Worm (Caenorhabditis elegans) whole organism, L1 larva: ENCODE results near the gene T11F8.1.
A peak's percentile ranks its signal among the peaks of the same experiment; 100 is the strongest.

Experiments used
- C04F5.9 ChIP-seq: sonication (generic microtip); optimal IDR thresholded peaks from 2 replicates; lab custom pipeline; 2016; ENCODE audit warnings: missing genetic modification characterization, missing compliant biosample characterization
- Y116A8C.19 ChIP-seq: sonication (generic microtip); optimal IDR thresholded peaks from 2 replicates; lab custom pipeline; 2016; ENCODE audit warnings: missing compliant biosample characterization, missing genetic modification characterization, borderline replicate concordance
- aha-1 ChIP-seq: fragments of 150-350 bp; optimal IDR thresholded peaks from 2 replicates; lab custom pipeline; 2014; ENCODE audit warnings: missing biosample characterization, missing genetic modification characterization
- alr-1 ChIP-seq: fragments of 200-800 bp; sonication (Bioruptor generic); optimal IDR thresholded peaks from 2 replicates; lab custom pipeline; 2018; ENCODE audit warnings: borderline replicate concordance, mild to moderate bottlenecking, missing genetic modification characterization, missing compliant biosample characterization
- aly-2 ChIP-seq: fragments of 150-350 bp; optimal IDR thresholded peaks from 2 replicates; lab custom pipeline; 2014; ENCODE audit warnings: missing biosample characterization, missing genetic modification characterization
- ceh-82 ChIP-seq, 3 experiments: fragments of 150-350 bp in 1 of 3; sonication (generic microtip) in 2 of 3; optimal IDR thresholded peaks; 2 replicates each; lab custom pipeline; 2014 to 2017; ENCODE audit warnings: missing biosample characterization in 3 of 3, missing genetic modification characterization in 3 of 3
- ceh-88 ChIP-seq: fragments of 200-800 bp; sonication (Bioruptor generic); IDR thresholded peaks from 2 replicates; pipeline ENCODE4 v1.3.6; 2022; ENCODE audit warnings: missing genetic modification characterization, missing compliant biosample characterization
- ceh-90 ChIP-seq: sonication (generic microtip); optimal IDR thresholded peaks from 2 replicates; lab custom pipeline; 2016; ENCODE audit warnings: missing genetic modification characterization, missing compliant biosample characterization
- ets-5 ChIP-seq: fragments of 200-800 bp; sonication (Bioruptor generic); IDR thresholded peaks from 2 replicates; pipeline ENCODE4 v1.3.6; 2022; ENCODE audit warnings: missing genetic modification characterization, missing compliant biosample characterization
- fkh-4 ChIP-seq: sonication (generic microtip); optimal IDR thresholded peaks from 2 replicates; lab custom pipeline; 2016; ENCODE audit warnings: missing compliant biosample characterization, missing genetic modification characterization, borderline replicate concordance
- grh-1 ChIP-seq: fragments of 200-800 bp; sonication (Bioruptor generic); IDR thresholded peaks from 2 replicates; pipeline ENCODE4 v1.3.6; 2022; ENCODE audit warnings: missing genetic modification reagents, missing genetic modification characterization, missing compliant biosample characterization
- hlh-17 ChIP-seq: fragments of 200-800 bp; sonication (Bioruptor generic); optimal IDR thresholded peaks from 2 replicates; lab custom pipeline; 2018; ENCODE audit warnings: missing genetic modification characterization, mild to moderate bottlenecking, missing compliant biosample characterization, moderate library complexity, borderline replicate concordance
- hlh-4 ChIP-seq: sonication (generic microtip); optimal IDR thresholded peaks from 2 replicates; lab custom pipeline; 2016; ENCODE audit warnings: mild to moderate bottlenecking, missing genetic modification characterization, missing compliant biosample characterization
- irx-1 ChIP-seq: sonication (generic microtip); optimal IDR thresholded peaks from 2 replicates; lab custom pipeline; 2016; ENCODE audit warnings: missing genetic modification characterization, missing compliant biosample characterization
- lin-14 ChIP-seq: fragments of 200-800 bp; sonication (Bioruptor generic); optimal IDR thresholded peaks from 2 replicates; lab custom pipeline; 2018; ENCODE audit warnings: mild to moderate bottlenecking, missing genetic modification characterization, moderate library complexity, missing compliant biosample characterization
- lin-15B ChIP-seq: fragments of 150-350 bp; sonication (generic microtip); optimal IDR thresholded peaks from 3 replicates; lab custom pipeline; 2014; ENCODE audit warnings: missing biosample characterization, missing genetic modification characterization
- lsy-2 ChIP-seq, 2 experiments: fragments of 150-350 bp; optimal IDR thresholded peaks; 2 replicates each; lab custom pipeline; 2014; ENCODE audit warnings: missing biosample characterization in 2 of 2, missing genetic modification characterization in 2 of 2
- mab-9 ChIP-seq: fragments of 200-800 bp; sonication (Bioruptor generic); IDR thresholded peaks from 2 replicates; pipeline ENCODE4 v1.3.6; 2022; ENCODE audit warnings: missing genetic modification reagents, missing genetic modification characterization, missing compliant biosample characterization
- mep-1 ChIP-seq: fragments of 150-350 bp; optimal IDR thresholded peaks from 2 replicates; lab custom pipeline; 2014; ENCODE audit warnings: missing biosample characterization, missing genetic modification characterization
- nhr-11 ChIP-seq: fragments of 150-350 bp; optimal IDR thresholded peaks from 2 replicates; lab custom pipeline; 2014; ENCODE audit warnings: missing biosample characterization, missing genetic modification characterization
- nhr-19 ChIP-seq: fragments of 200-800 bp; sonication (Bioruptor generic); conservative IDR thresholded peaks from 2 replicates; pipeline ENCODE4 v1.3.6; 2022; ENCODE audit warnings: missing genetic modification characterization, missing compliant biosample characterization
- nhr-237 ChIP-seq: fragments of 150-350 bp; optimal IDR thresholded peaks from 2 replicates; lab custom pipeline; 2014; ENCODE audit warnings: missing biosample characterization, missing genetic modification characterization
- nhr-47 ChIP-seq: sonication (generic microtip); optimal IDR thresholded peaks from 2 replicates; lab custom pipeline; 2016; ENCODE audit warnings: mild to moderate bottlenecking, missing genetic modification characterization, moderate library complexity, missing compliant biosample characterization
- nhr-71 ChIP-seq: sonication (generic microtip); optimal IDR thresholded peaks from 2 replicates; lab custom pipeline; 2016; ENCODE audit warnings: mild to moderate bottlenecking, missing genetic modification characterization, moderate library complexity, missing compliant biosample characterization
- nhr-84 ChIP-seq: sonication (generic microtip); optimal IDR thresholded peaks from 2 replicates; lab custom pipeline; 2017; ENCODE audit warnings: missing biosample characterization, missing genetic modification characterization
- pqm-1 ChIP-seq: sonication (generic microtip); optimal IDR thresholded peaks from 3 replicates; lab custom pipeline; 2017; ENCODE audit warnings: missing biosample characterization, missing genetic modification characterization
- rnt-1 ChIP-seq: sonication (generic microtip); optimal IDR thresholded peaks from 2 replicates; lab custom pipeline; 2016; ENCODE audit warnings: mild to moderate bottlenecking, missing genetic modification characterization, moderate library complexity, missing compliant biosample characterization
- snpc-4 ChIP-seq: fragments of 150-350 bp; optimal IDR thresholded peaks from 2 replicates; lab custom pipeline; 2014; ENCODE audit warnings: missing biosample characterization, missing genetic modification characterization
- sox-4 ChIP-seq: sonication (generic microtip); optimal IDR thresholded peaks from 2 replicates; lab custom pipeline; 2016; ENCODE audit warnings: missing genetic modification characterization, missing compliant biosample characterization
- sptf-1 ChIP-seq: fragments of 150-350 bp; optimal IDR thresholded peaks from 2 replicates; lab custom pipeline; 2014; ENCODE audit warnings: missing biosample characterization, missing genetic modification characterization
- tbx-2 ChIP-seq: sonication (generic microtip); optimal IDR thresholded peaks from 2 replicates; lab custom pipeline; 2016; ENCODE audit warnings: missing genetic modification characterization, missing compliant biosample characterization
- unc-130 ChIP-seq: fragments of 150-350 bp; optimal IDR thresholded peaks from 2 replicates; lab custom pipeline; 2017; ENCODE audit warnings: missing biosample characterization, missing genetic modification characterization, inconsistent platforms
- unc-62 ChIP-seq: fragments of 150-350 bp; optimal IDR thresholded peaks from 2 replicates; lab custom pipeline; 2014; ENCODE audit warnings: missing biosample characterization, missing genetic modification reagents, missing genetic modification characterization
- unc-86 ChIP-seq: sonication (generic microtip); optimal IDR thresholded peaks from 2 replicates; lab custom pipeline; 2016; ENCODE audit warnings: missing genetic modification characterization, missing compliant biosample characterization
- xbp-1 ChIP-seq: sonication (generic microtip); optimal IDR thresholded peaks from 2 replicates; lab custom pipeline; 2016; ENCODE audit warnings: missing genetic modification characterization, missing compliant biosample characterization
- ztf-4 ChIP-seq: fragments of 150-350 bp; optimal IDR thresholded peaks from 2 replicates; lab custom pipeline; 2014; ENCODE audit warnings: missing biosample characterization, missing genetic modification characterization

T11F8.1 gene

DNA sequence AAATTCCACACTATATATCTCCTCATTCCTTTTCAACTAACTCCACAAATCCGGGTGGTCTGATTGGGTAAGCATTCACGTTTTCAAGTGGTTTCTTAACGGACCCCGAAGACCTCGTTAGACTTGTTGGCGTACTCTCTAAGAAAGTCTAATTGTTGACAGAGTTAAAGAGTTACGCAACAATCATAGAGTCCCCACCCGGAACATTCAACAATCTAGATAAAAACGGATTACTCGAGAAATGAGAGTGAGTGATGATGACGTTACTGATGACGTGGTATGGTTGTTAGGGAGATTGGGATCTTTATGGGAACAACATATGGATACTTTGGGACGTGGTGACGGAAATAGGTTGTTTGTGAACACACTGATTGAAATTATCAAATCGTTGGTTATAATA is 23.2 kb downstream of the T11F8.1 start:
- TF ChIP-seq Y116A8C.19 (tag; lab: Kevin White, UChicago) = no peak
- no peak for TF ChIP-seq sptf-1 (tag; lab: Kevin White, UChicago)

- TF ChIP-seq lin-14 (GFP tag; lab: Kevin White, UChicago) (peak; percentile 50), pqm-1 (no peak)
Measured at ce11 chrIV:5506642-5507041, 27.3 kb downstream of the T11F8.1 start.

ce11 chrIV:5507754-5508153 is 28.4 kb downstream of the T11F8.1 start:
- TF ChIP-seq C04F5.9 (tag; lab: Kevin White, UChicago) (no peak), nhr-84 (no peak), hlh-4 (tag; lab: Kevin White, UChicago) (no peak), irx-1 (tag; lab: Kevin White, UChicago) (no peak), lin-14 (GFP tag; lab: Kevin White, UChicago) (peak; percentile 59), nhr-71 (tag; lab: Kevin White, UChicago) (no peak), lsy-2 (tag; optimal IDR thresholded peaks at IDR 0.05; lab: Kevin White, UChicago) (peak in 1 of 2 experiments; percentile 1), aly-2 (no peak), ceh-82 (tag; optimal IDR thresholded peaks at IDR 0.05; lab: Kevin White, UChicago) (no peak), unc-130 (tag; lab: Kevin White, UChicago) (peak; percentile 2), nhr-11 (tag; lab: Kevin White, UChicago) (no peak), rnt-1 (peak; percentile 56), unc-86 (no peak), ztf-4 (no peak)

DNA sequence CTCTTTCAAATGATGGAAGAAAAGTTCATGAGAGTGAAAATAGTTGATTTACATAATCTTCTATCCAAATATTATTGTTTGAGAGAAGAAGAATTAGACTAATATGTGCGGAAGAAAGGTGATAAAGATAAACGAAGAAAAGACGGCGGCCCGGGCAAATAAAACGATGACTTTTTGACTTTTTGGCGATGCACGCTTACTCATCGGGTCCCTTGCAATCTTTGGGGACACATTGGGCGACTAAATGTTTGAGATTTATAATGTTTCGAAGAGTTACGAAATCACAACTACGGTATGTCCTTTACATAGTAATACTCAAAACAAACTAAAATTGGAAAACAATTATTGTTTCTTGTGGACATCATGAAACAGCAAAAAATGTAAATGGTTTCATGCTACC is 35.4 kb downstream of the T11F8.1 start:
- TF ChIP-seq hlh-17 (GFP tag; lab: Kevin White, UChicago) (no peak), mab-9 (GFP tag; lab: Robert Waterston, UW) (no peak)

DNA sequence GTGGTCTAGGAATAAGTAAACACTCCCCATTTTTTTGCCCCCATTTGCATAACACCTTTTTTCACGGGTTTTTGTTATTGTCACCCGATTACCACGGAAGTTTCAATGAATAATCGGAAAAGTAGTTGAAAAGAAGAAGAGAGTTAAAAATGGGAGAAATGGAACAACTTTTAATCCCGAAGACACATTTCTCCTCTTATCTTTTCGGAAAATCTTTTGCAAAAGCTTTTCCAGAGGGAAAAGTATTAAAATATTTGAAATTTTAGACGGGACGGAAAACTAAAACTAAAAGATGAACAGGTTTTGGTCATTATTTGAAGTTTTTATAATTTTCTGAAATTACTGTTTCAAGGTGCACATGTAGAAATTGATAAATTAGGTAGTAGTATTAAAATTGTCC is 39.7 kb downstream of the T11F8.1 start:
- no peak for TF ChIP-seq sox-4 (tag; lab: Kevin White, UChicago)
- no peak for TF ChIP-seq C04F5.9 (tag; lab: Kevin White, UChicago)
- no peak for TF ChIP-seq alr-1 (tag; lab: Kevin White, UChicago)
- no peak for TF ChIP-seq nhr-19 (GFP tag; lab: Robert Waterston, UW)
- TF ChIP-seq unc-130 (tag; lab: Kevin White, UChicago) = no peak
- no peak for TF ChIP-seq Y116A8C.19 (tag; lab: Kevin White, UChicago)
- TF ChIP-seq hlh-4 (tag; lab: Kevin White, UChicago) = no peak
- no peak for TF ChIP-seq grh-1 (GFP tag; lab: Robert Waterston, UW)
- TF ChIP-seq nhr-47 (tag; lab: Kevin White, UChicago) = no peak
- TF ChIP-seq mep-1 (tag; lab: Kevin White, UChicago) = no peak
- no peak for TF ChIP-seq lin-15B (tag; lab: Kevin White, UChicago)
- TF ChIP-seq ceh-90 (tag; lab: Kevin White, UChicago) = no peak
- no peak for TF ChIP-seq nhr-237 (tag; lab: Kevin White, UChicago)
- TF ChIP-seq tbx-2 (tag; lab: Kevin White, UChicago) = no peak
- no peak for TF ChIP-seq snpc-4 (tag; lab: Kevin White, UChicago)
- no peak for TF ChIP-seq aha-1 (tag; lab: Kevin White, UChicago)
- TF ChIP-seq ets-5 (GFP tag; lab: Robert Waterston, UW) = no peak

DNA sequence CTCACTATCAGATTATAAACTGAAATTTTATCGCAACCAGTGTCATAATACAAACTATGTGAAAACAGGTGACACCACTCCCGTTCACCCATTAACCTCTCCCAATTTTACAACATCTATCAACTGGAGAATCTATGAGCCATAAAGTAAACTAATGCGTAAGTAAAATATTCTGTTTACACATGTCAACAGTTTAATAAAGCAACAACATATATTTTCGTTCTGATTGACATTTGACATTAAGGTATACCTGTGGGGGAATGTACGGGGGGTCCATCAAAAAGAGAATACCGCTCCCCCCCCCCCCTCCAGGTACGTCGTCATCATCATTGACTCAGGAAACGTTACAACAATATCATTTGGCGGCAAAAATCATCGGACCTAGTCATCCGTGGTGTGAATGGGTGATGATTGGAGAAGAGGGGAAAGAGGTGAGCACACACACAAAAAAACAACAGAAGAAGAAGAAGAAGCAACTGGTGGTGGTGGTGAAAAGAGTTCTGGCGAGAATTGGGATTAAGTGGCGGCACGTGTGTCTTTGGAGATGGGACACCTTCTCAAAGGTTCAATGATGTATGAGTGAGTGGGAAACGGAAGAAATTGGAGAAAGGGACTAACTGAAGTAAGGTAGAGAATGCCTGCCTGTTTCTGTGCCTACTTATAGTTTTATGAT is 47.5 kb downstream of the T11F8.1 start:
- TF ChIP-seq xbp-1 (tag; lab: Kevin White, UChicago) (no peak), ceh-88 (GFP tag; lab: Robert Waterston, UW) (no peak), unc-62 (no peak), fkh-4 (tag; lab: Kevin White, UChicago) (no peak), ztf-4 (no peak)
